Worm (Caenorhabditis elegans): ENCODE data around the gene K11G12.6.

Gene K11G12.6

ce11 chrX:6729593-6729992 lies at the start of gene K11G12.6:
TSS of gene K11G12.6 (minus strand) at chrX:6729657.
- no peak for TF ChIP-seq unc-62 (GFP tag; optimal IDR thresholded peaks at IDR 0.05)

ce11 chrX:6778014-6778413 lies 48.6 kb upstream of the K11G12.6 start, which contains the start of gene irk-1:
TSS of gene irk-1 (minus strand) at chrX:6778114.
- TF ChIP-seq unc-62 (GFP tag; optimal IDR thresholded peaks at IDR 0.05): no peak

ce11 chrX:6761688-6762185 lies 32.3 kb upstream of the K11G12.6 start, which contains the start of gene abts-4:
TSS of gene abts-4 (minus strand) at chrX:6761738.
- no peak for TF ChIP-seq unc-62 (GFP tag; optimal IDR thresholded peaks at IDR 0.05)

DNA sequence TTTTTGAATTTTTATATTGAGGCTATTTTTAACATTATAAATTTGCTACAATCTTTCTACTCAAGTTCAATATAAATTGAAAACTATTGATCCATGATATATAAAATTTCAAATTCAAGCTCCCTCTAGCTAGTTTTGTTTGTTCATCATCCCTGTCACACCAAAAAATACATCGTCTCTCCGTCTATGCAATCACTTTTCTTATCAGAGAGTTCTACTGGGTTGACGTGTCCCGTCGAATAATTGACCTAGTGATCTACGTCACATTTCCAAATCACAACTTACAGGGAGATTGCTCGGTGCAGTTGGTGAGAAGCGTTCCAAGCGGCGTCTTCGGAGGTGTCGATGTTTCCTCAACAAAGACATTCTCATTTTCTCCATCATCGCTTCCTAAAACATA lies 31.8 kb upstream of the K11G12.6 start:
- no peak for TF ChIP-seq unc-62 (GFP tag; optimal IDR thresholded peaks at IDR 0.05)

ce11 chrX:6750145-6750544 lies 20.7 kb upstream of the K11G12.6 start:
- no peak for TF ChIP-seq unc-62 (GFP tag; optimal IDR thresholded peaks at IDR 0.05)

ce11 chrX:6749124-6749822 lies 19.8 kb upstream of the K11G12.6 start:
- no peak for TF ChIP-seq unc-62 (GFP tag; optimal IDR thresholded peaks at IDR 0.05)

- no peak for TF ChIP-seq unc-62 (GFP tag; optimal IDR thresholded peaks at IDR 0.05)
These were observed 18.5 kb upstream of the K11G12.6 start for ce11 chrX:6747906-6748356.

DNA sequence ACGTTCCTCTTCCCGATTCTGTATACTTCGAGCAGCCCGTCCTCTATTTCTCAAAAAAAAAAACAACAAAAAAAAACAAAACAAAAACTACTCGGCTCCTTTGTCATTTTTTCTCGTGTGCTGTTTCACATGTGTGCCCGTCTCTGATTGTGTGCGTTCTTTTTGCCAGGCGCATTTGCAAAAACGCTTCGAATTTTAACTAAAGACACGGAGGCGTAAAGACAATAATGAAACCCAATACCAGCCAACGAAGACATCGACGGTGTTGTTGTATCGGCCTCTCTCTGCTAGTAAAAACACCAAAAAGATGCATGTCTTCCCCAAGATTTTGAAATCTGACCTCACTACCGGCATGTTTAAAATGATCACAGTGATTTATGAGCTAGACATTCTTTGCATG lies 17.4 kb upstream of the K11G12.6 start:
- TF ChIP-seq unc-62 (GFP tag; optimal IDR thresholded peaks at IDR 0.05): no peak

DNA sequence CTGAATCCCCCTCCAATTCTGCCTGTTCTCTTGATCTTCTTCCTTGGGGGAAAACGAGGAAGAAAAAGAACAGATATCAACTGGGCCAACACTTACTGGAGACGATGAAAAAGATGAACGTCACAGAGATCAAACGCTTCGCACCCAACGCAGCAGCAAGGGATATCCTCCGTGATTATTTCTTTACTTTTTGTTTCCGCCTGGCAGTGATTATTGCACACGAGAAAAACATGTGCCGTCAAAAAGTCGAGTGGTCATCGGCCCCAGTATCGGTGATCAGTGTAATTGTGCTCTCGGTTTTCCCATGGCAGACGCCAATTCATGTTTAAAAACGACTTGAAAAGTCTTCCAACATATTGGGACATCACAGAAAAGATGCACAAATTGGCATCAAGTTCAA lies 16.1 kb upstream of the K11G12.6 start:
- no peak for TF ChIP-seq unc-62 (GFP tag; optimal IDR thresholded peaks at IDR 0.05)

ce11 chrX:6744978-6745377 lies 15.5 kb upstream of the K11G12.6 start:
- no peak for TF ChIP-seq unc-62 (GFP tag; optimal IDR thresholded peaks at IDR 0.05)

DNA sequence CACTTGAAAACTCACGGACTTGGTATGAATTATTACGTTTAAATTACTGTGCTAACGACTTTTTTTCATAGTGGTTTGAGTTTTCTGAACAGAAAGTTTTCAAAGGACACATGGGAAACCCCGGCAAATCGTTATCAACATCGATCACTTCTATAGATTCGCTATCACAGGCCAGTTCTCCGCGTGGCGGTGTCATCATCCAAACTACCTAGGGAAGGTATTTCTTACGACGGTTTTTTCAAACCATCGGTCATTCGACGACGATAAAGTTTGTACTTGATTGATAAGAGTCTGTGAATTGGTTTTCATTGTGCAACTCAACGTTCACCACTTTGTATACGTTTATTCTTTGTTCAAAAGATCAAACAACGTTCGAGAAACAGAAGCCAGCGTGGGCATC lies 15.1 kb upstream of the K11G12.6 start:
- no peak for TF ChIP-seq unc-62 (GFP tag; optimal IDR thresholded peaks at IDR 0.05)

- TF ChIP-seq unc-62 (GFP tag; optimal IDR thresholded peaks at IDR 0.05): no peak
These were observed 14.4 kb upstream of the K11G12.6 start for ce11 chrX:6743853-6744346.

DNA sequence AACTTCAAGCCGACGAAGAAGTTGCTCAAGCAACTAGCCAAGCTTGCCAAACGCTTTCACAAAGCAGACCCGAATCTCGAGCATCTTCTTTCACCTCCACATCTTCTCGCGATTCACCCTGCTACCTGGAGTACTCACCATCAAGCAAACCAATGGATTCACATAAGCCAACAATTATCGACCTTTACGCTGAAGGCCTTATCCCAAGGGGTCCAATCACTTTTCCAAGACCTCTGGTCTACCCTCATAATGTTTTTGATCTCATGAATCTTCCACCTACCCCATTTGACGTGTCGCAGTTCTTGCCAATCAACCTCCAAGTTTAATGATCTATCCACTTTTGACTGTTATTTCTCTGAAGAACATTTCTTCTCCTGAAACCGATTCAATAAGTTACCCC lies 13.9 kb upstream of the K11G12.6 start:
- TF ChIP-seq unc-62 (GFP tag; optimal IDR thresholded peaks at IDR 0.05): no peak

DNA sequence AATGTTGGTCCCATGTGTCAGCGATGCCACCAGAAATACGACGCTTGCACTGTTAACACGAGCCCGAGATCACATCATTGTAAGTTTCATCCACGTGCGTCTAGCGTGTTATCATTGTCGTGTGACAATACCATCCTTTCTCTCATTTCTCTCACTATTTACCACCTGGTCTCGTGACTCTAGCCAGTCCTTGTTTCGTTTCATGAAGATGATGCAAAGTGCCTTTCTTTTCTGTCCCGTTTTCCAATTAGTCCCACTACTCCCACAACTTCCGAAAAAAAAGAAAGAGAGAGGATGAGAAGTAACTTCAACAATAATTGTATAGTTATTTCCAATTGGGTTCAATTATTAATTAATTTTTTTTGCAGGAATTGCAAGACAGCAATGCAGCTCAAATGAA lies 13.4 kb upstream of the K11G12.6 start:
- no peak for TF ChIP-seq unc-62 (GFP tag; optimal IDR thresholded peaks at IDR 0.05)

- no peak for TF ChIP-seq unc-62 (GFP tag; optimal IDR thresholded peaks at IDR 0.05)
These were observed 12.7 kb upstream of the K11G12.6 start, which contains the start of gene mdl-1 for ce11 chrX:6742011-6742683. TSS of gene mdl-1 (plus strand) at chrX:6742351.

DNA sequence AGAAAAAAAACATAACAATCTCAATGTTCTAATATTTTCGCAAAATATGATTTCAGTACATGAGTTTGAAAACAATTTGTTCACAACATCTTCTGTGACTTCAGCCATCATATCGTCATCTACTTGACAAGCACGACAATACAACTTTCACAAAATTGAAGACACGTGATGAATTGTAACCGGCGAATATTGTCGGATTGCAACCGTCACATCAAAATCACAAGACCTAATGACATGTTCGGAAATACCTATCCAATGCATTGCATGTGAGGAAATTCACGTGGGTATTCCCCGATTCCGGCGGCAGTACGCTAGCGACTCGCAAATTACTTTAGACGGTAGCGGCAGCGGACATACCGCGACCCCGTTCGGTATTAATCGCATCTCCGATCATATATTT lies 12.1 kb upstream of the K11G12.6 start:
- TF ChIP-seq unc-62 (GFP tag; optimal IDR thresholded peaks at IDR 0.05): no peak

ce11 chrX:6740983-6741365 lies 11.5 kb upstream of the K11G12.6 start:
- no peak for TF ChIP-seq unc-62 (GFP tag; optimal IDR thresholded peaks at IDR 0.05)

All from whole organism, dauer.